Worm (Caenorhabditis elegans) whole organism, L3 larva: ENCODE measurements around the gene ist-1.

ENCODE experiments used
- snpc-4 ChIP-seq: fragments of 150-350 bp; optimal IDR thresholded peaks from 2 replicates; lab custom pipeline; 2014; ENCODE audit warnings: missing biosample characterization, missing genetic modification characterization
- ztf-11 ChIP-seq: fragments of 150-350 bp; optimal IDR thresholded peaks from 2 replicates; lab custom pipeline; 2014; ENCODE audit warnings: missing biosample characterization, missing genetic modification characterization

DNA sequence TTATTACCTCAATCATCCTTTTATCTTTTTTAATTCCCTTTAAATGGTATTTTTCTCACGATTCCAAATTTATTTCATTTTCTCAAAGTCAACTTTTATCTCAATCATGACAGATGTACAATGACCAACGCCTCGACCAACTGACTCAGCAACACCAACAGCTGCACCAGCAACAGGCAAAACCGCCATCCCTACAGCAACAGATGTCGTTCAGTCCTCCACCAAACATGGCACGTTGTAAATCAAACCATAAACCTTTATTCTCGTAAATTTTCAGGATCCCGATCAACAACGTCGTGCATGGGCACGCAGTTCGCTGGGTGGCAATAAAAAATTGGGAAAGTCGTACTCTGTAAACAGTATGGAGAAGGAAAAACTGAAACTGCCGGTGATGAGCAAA lies 36.3 kb downstream of the ist-1 start:
- TF ChIP-seq ztf-11 (tag; lab: Kevin White, UChicago) (no peak), snpc-4 (tag; lab: Kevin White, UChicago) (no peak)
